Worm (Caenorhabditis elegans) whole organism, L2 larva: ENCODE measurements around the gene ZK353.2.

Experiments used
- C34F6.9 ChIP-seq: fragments of 150-350 bp; optimal IDR thresholded peaks from 2 replicates; lab custom pipeline; 2014; ENCODE audit warnings: missing biosample characterization, missing genetic modification characterization
- F13H6.1 ChIP-seq: sonication (generic microtip); optimal IDR thresholded peaks from 2 replicates; lab custom pipeline; 2016; ENCODE audit warnings: missing genetic modification characterization, missing compliant biosample characterization
- R02D3.7 ChIP-seq: fragments of 150-350 bp; optimal IDR thresholded peaks from 2 replicates; lab custom pipeline; 2014; ENCODE audit warnings: missing biosample characterization, missing genetic modification characterization
- Y55F3AM.14 ChIP-seq: fragments of 200-800 bp; sonication (Bioruptor generic); optimal IDR thresholded peaks from 2 replicates; lab custom pipeline; 2018; ENCODE audit warnings: mild to moderate bottlenecking, missing genetic modification characterization, missing compliant biosample characterization
- ama-1 ChIP-seq: fragments of 150-350 bp; optimal IDR thresholded peaks from 2 replicates; lab custom pipeline; 2018; ENCODE audit warnings: inconsistent platforms
- ceh-16 ChIP-seq: fragments of 150-350 bp; optimal IDR thresholded peaks from 2 replicates; lab custom pipeline; 2014; ENCODE audit warnings: missing biosample characterization, missing genetic modification characterization
- crh-2 ChIP-seq: sonication (generic microtip); optimal IDR thresholded peaks from 2 replicates; lab custom pipeline; 2017; ENCODE audit warnings: missing biosample characterization, missing genetic modification characterization
- elt-1 ChIP-seq: fragments of 150-350 bp; optimal IDR thresholded peaks from 2 replicates; lab custom pipeline; 2014; ENCODE audit warnings: missing biosample characterization, missing genetic modification characterization
- elt-3 ChIP-seq: sonication (generic microtip); optimal IDR thresholded peaks from 2 replicates; lab custom pipeline; 2017; ENCODE audit warnings: missing biosample characterization, missing genetic modification characterization
- fos-1 ChIP-seq: fragments of 150-350 bp; optimal IDR thresholded peaks from 2 replicates; lab custom pipeline; 2014; ENCODE audit warnings: missing biosample characterization, missing genetic modification characterization
- gmeb-1 ChIP-seq: fragments of 150-350 bp; optimal IDR thresholded peaks from 2 replicates; lab custom pipeline; 2014; ENCODE audit warnings: missing biosample characterization, missing genetic modification characterization
- lin-11 ChIP-seq: fragments of 150-350 bp; sonication (generic microtip); optimal IDR thresholded peaks from 2 replicates; lab custom pipeline; 2014; ENCODE audit warnings: missing biosample characterization, missing genetic modification characterization, inconsistent platforms, mixed read lengths
- lin-13 ChIP-seq: fragments of 150-350 bp; optimal IDR thresholded peaks from 2 replicates; lab custom pipeline; 2014; ENCODE audit warnings: missing biosample characterization, missing genetic modification reagents, missing genetic modification characterization
- lin-39 ChIP-seq: fragments of 150-350 bp; optimal IDR thresholded peaks from 2 replicates; lab custom pipeline; 2014; ENCODE audit warnings: missing biosample characterization, missing genetic modification reagents, missing genetic modification characterization
- lsy-2 ChIP-seq, 2 experiments: fragments of 150-350 bp in 1 of 2; sonication (generic microtip) in 1 of 2; optimal IDR thresholded peaks; 2 replicates each; lab custom pipeline; 2014 to 2017; ENCODE audit warnings: missing biosample characterization in 2 of 2, missing genetic modification characterization in 2 of 2
- mab-5 ChIP-seq: fragments of 150-350 bp; optimal IDR thresholded peaks from 2 replicates; lab custom pipeline; 2014; ENCODE audit warnings: missing biosample characterization, missing genetic modification characterization
- mdl-1 ChIP-seq, 2 experiments: fragments of 150-350 bp in 1 of 2; sonication (generic microtip) in 1 of 2; optimal IDR thresholded peaks; 2 replicates each; lab custom pipeline; 2017; ENCODE audit warnings: missing biosample characterization in 2 of 2, missing genetic modification characterization in 2 of 2
- nhr-11 ChIP-seq: fragments of 150-350 bp; optimal IDR thresholded peaks from 2 replicates; lab custom pipeline; 2014; ENCODE audit warnings: missing biosample characterization, missing genetic modification characterization
- nhr-12 ChIP-seq: fragments of 150-350 bp; optimal IDR thresholded peaks from 2 replicates; lab custom pipeline; 2014; ENCODE audit warnings: missing biosample characterization, missing genetic modification characterization
- nhr-129 ChIP-seq: fragments of 150-350 bp; optimal IDR thresholded peaks from 2 replicates; lab custom pipeline; 2014; ENCODE audit warnings: missing biosample characterization, missing genetic modification characterization
- nhr-21 ChIP-seq: fragments of 150-350 bp; optimal IDR thresholded peaks from 2 replicates; lab custom pipeline; 2014; ENCODE audit warnings: missing biosample characterization, missing genetic modification characterization
- nhr-237 ChIP-seq: fragments of 150-350 bp; optimal IDR thresholded peaks from 2 replicates; lab custom pipeline; 2014; ENCODE audit warnings: missing biosample characterization, missing genetic modification characterization
- nhr-25 ChIP-seq: fragments of 150-350 bp; sonication (generic microtip); optimal IDR thresholded peaks from 3 replicates; lab custom pipeline; 2014; ENCODE audit warnings: missing biosample characterization, missing genetic modification characterization
- nhr-6 ChIP-seq: fragments of 150-350 bp; optimal IDR thresholded peaks from 2 replicates; lab custom pipeline; 2014; ENCODE audit warnings: missing biosample characterization, missing genetic modification characterization
- nhr-77 ChIP-seq: fragments of 150-350 bp; optimal IDR thresholded peaks from 2 replicates; lab custom pipeline; 2014; ENCODE audit warnings: missing biosample characterization, missing genetic modification characterization
- peb-1 ChIP-seq: fragments of 150-350 bp; optimal IDR thresholded peaks from 2 replicates; lab custom pipeline; 2014; ENCODE audit warnings: missing biosample characterization, missing genetic modification characterization
- sem-4 ChIP-seq: fragments of 150-350 bp; optimal IDR thresholded peaks from 2 replicates; lab custom pipeline; 2014; ENCODE audit warnings: missing biosample characterization, missing genetic modification reagents, missing genetic modification characterization
- skn-1 ChIP-seq: sonication (generic microtip); optimal IDR thresholded peaks from 2 replicates; lab custom pipeline; 2017; ENCODE audit warnings: missing biosample characterization, missing genetic modification characterization
- sma-3 ChIP-seq: sonication (generic microtip); optimal IDR thresholded peaks from 2 replicates; lab custom pipeline; 2016; ENCODE audit warnings: missing genetic modification reagents, missing genetic modification characterization, missing compliant biosample characterization
- sma-9 ChIP-seq, 2 experiments: fragments of 150-350 bp in 1 of 2; sonication (generic microtip) in 1 of 2; optimal IDR thresholded peaks; 2 replicates each; lab custom pipeline; 2014 to 2016; ENCODE audit warnings: missing genetic modification characterization in 2 of 2, mild to moderate bottlenecking in 1 of 2, missing biosample characterization in 1 of 2, missing compliant biosample characterization in 1 of 2, missing genetic modification reagents in 1 of 2, moderate library complexity in 1 of 2
- snpc-4 ChIP-seq: fragments of 150-350 bp; optimal IDR thresholded peaks from 2 replicates; lab custom pipeline; 2014; ENCODE audit warnings: missing biosample characterization, missing genetic modification characterization
- unc-55 ChIP-seq: fragments of 150-350 bp; sonication (generic microtip); optimal IDR thresholded peaks from 3 replicates; lab custom pipeline; 2014; ENCODE audit warnings: missing biosample characterization, missing genetic modification reagents, missing genetic modification characterization
- unc-62 ChIP-seq: fragments of 150-350 bp; optimal IDR thresholded peaks from 2 replicates; lab custom pipeline; 2014; ENCODE audit warnings: missing biosample characterization, missing genetic modification reagents, missing genetic modification characterization
- zag-1 ChIP-seq: fragments of 150-350 bp; optimal IDR thresholded peaks from 2 replicates; lab custom pipeline; 2014; ENCODE audit warnings: missing biosample characterization, missing genetic modification characterization
- ztf-1 ChIP-seq: fragments of 200-800 bp; sonication (Bioruptor generic); conservative IDR thresholded peaks from 2 replicates; pipeline ENCODE4 v1.3.6; 2022; ENCODE audit warnings: missing genetic modification characterization, missing compliant biosample characterization
- ztf-11 ChIP-seq: sonication (generic microtip); optimal IDR thresholded peaks from 2 replicates; lab custom pipeline; 2017; ENCODE audit warnings: missing biosample characterization, missing genetic modification characterization
- ztf-4 ChIP-seq: fragments of 150-350 bp; optimal IDR thresholded peaks from 2 replicates; lab custom pipeline; 2014; ENCODE audit warnings: missing biosample characterization, missing genetic modification characterization

ZK353.2 gene

ce11 chrIII:8435074-8435473 lies 36.6 kb downstream of the ZK353.2 start, which contains the start of gene ZK1236.9:
Gene ZK1236.9, minus strand, starts transcription at chrIII:8435174.
- TF ChIP-seq ztf-11 (tag; lab: Kevin White, UChicago) (no peak), unc-62 (no peak), unc-55 (GFP tag; lab: Kevin White, UChicago) (no peak), skn-1 (tag; lab: Kevin White, UChicago) (no peak), mab-5 (tag; lab: Kevin White, UChicago) (no peak), C34F6.9 (tag; lab: Kevin White, UChicago) (no peak), sma-9 (GFP tag; optimal IDR thresholded peaks at IDR 0.05; lab: Kevin White, UChicago) (no peak), sma-9 (tag; optimal IDR thresholded peaks at IDR 0.05; lab: Kevin White, UChicago) (no peak), Y55F3AM.14 (GFP tag; lab: Kevin White, UChicago) (no peak), nhr-11 (tag; lab: Kevin White, UChicago) (no peak), lin-13 (no peak)

- no peak for TF ChIP-seq zag-1 (tag; lab: Kevin White, UChicago)
- no peak for TF ChIP-seq R02D3.7 (tag; lab: Kevin White, UChicago)
- no peak for TF ChIP-seq ztf-1 (GFP tag; lab: Robert Waterston, UW)
Measured at ce11 chrIII:8437763-8438414, 39.4 kb downstream of the ZK353.2 start.

- TF ChIP-seq skn-1 (tag; lab: Kevin White, UChicago) (no peak), snpc-4 (tag; lab: Kevin White, UChicago) (no peak), ama-1 (no peak), peb-1 (tag; lab: Kevin White, UChicago) (no peak), lin-13 (no peak), nhr-12 (no peak), lin-39 (tag; lab: Kevin White, UChicago) (no peak), elt-1 (no peak), R02D3.7 (tag; lab: Kevin White, UChicago) (no peak), nhr-21 (tag; lab: Kevin White, UChicago) (no peak), ceh-16 (tag; lab: Kevin White, UChicago) (no peak), nhr-77 (tag; lab: Kevin White, UChicago) (no peak), nhr-6 (no peak)
Measured at ce11 chrIII:8439312-8439711, 40.8 kb downstream of the ZK353.2 start, which contains the start of gene pqn-96. Gene pqn-96, minus strand, starts transcription at chrIII:8439412.

- TF ChIP-seq crh-2 (peak; percentile 96), elt-3 (tag; lab: Kevin White, UChicago) (no peak), fos-1 (tag; lab: Kevin White, UChicago) (peak; percentile 33), sma-3 (peak; percentile 35), mab-5 (tag; lab: Kevin White, UChicago) (peak; percentile 5), mdl-1 (tag; optimal IDR thresholded peaks at IDR 0.05; lab: Kevin White, UChicago) (no peak), lin-13 (peak; percentile 75), nhr-12 (peak; percentile 57), lsy-2 (tag; optimal IDR thresholded peaks at IDR 0.05; lab: Kevin White, UChicago) (peak in 1 of 2 experiments; percentile 89), nhr-77 (tag; lab: Kevin White, UChicago) (no peak), C34F6.9 (tag; lab: Kevin White, UChicago) (peak; percentile 93), unc-55 (GFP tag; lab: Kevin White, UChicago) (peak; percentile 38), snpc-4 (tag; lab: Kevin White, UChicago) (no peak), elt-1 (no peak), gmeb-1 (tag; lab: Kevin White, UChicago) (peak; percentile 66), sem-4 (tag; lab: Kevin White, UChicago) (peak; percentile 71), Y55F3AM.14 (GFP tag; lab: Kevin White, UChicago) (peak; percentile 67), ama-1 (peak; percentile 100), nhr-237 (tag; lab: Kevin White, UChicago) (no peak), lin-11 (tag; lab: Kevin White, UChicago) (peak; percentile 18), nhr-129 (tag; lab: Kevin White, UChicago) (peak; percentile 25), unc-62 (no peak), skn-1 (tag; lab: Kevin White, UChicago) (peak; percentile 94), F13H6.1 (tag; lab: Kevin White, UChicago) (peak; percentile 11), nhr-25 (peak; percentile 15), sma-9 (GFP tag; optimal IDR thresholded peaks at IDR 0.05; lab: Kevin White, UChicago) (peak; percentile 0), sma-9 (tag; optimal IDR thresholded peaks at IDR 0.05; lab: Kevin White, UChicago) (no peak), ztf-4 (peak; percentile 100)
Measured at ce11 chrIII:8443557-8444131, 45.1 kb downstream of the ZK353.2 start, which contains the start of gene ufbp-1. Gene ufbp-1, minus strand, starts transcription at chrIII:8443607.
